Worm (Caenorhabditis elegans): ENCODE results near the gene famh-161.

- no peak for TF ChIP-seq fos-1 (tag; optimal IDR thresholded peaks at IDR 0.05)
- no peak for TF ChIP-seq T26A8.4 (GFP tag; IDR thresholded peaks at IDR 0.05)
- no peak for TF ChIP-seq jun-1 (tag; optimal IDR thresholded peaks at IDR 0.05)
- no peak for TF ChIP-seq lsy-2 (tag; optimal IDR thresholded peaks at IDR 0.05)
- TF ChIP-seq unc-130 (GFP tag; optimal IDR thresholded peaks at IDR 0.05): no peak
- no peak for TF ChIP-seq nhr-76 (tag; optimal IDR thresholded peaks at IDR 0.05)
- TF ChIP-seq nhr-237 (tag; optimal IDR thresholded peaks at IDR 0.05): no peak
- TF ChIP-seq snpc-4 (tag; optimal IDR thresholded peaks at IDR 0.05): no peak
These were observed 27.8 kb upstream of the famh-161 start, which contains the start of gene F26F2.1 for ce11 chrV:20561795-20562194.
